Worm (Caenorhabditis elegans) whole organism, L2 larva: ENCODE results near the gene F38B2.2.

ENCODE experiments used
- C34F6.9 ChIP-seq: fragments of 150-350 bp; optimal IDR thresholded peaks from 2 replicates; lab custom pipeline; 2014; ENCODE audit warnings: missing biosample characterization, missing genetic modification characterization
- F13H6.1 ChIP-seq: sonication (generic microtip); optimal IDR thresholded peaks from 2 replicates; lab custom pipeline; 2016; ENCODE audit warnings: missing genetic modification characterization, missing compliant biosample characterization
- R02D3.7 ChIP-seq: fragments of 150-350 bp; optimal IDR thresholded peaks from 2 replicates; lab custom pipeline; 2014; ENCODE audit warnings: missing biosample characterization, missing genetic modification characterization
- Y55F3AM.14 ChIP-seq: fragments of 200-800 bp; sonication (Bioruptor generic); optimal IDR thresholded peaks from 2 replicates; lab custom pipeline; 2018; ENCODE audit warnings: mild to moderate bottlenecking, missing genetic modification characterization, missing compliant biosample characterization
- ZK546.5 ChIP-seq: sonication (generic microtip); optimal IDR thresholded peaks from 2 replicates; lab custom pipeline; 2017; ENCODE audit warnings: missing biosample characterization, missing genetic modification characterization
- alr-1 ChIP-seq: fragments of 150-350 bp; optimal IDR thresholded peaks from 2 replicates; lab custom pipeline; 2014; ENCODE audit warnings: missing biosample characterization, missing genetic modification characterization
- aly-2 ChIP-seq: fragments of 150-350 bp; optimal IDR thresholded peaks from 2 replicates; lab custom pipeline; 2014; ENCODE audit warnings: missing biosample characterization, missing genetic modification characterization
- ama-1 ChIP-seq: fragments of 150-350 bp; optimal IDR thresholded peaks from 2 replicates; lab custom pipeline; 2018; ENCODE audit warnings: inconsistent platforms
- ceh-16 ChIP-seq: fragments of 150-350 bp; optimal IDR thresholded peaks from 2 replicates; lab custom pipeline; 2014; ENCODE audit warnings: missing biosample characterization, missing genetic modification characterization
- ceh-82 ChIP-seq: fragments of 150-350 bp; optimal IDR thresholded peaks from 2 replicates; lab custom pipeline; 2014; ENCODE audit warnings: missing biosample characterization, missing genetic modification characterization
- crh-2 ChIP-seq: sonication (generic microtip); optimal IDR thresholded peaks from 2 replicates; lab custom pipeline; 2017; ENCODE audit warnings: missing biosample characterization, missing genetic modification characterization
- dmd-4 ChIP-seq: sonication (generic microtip); optimal IDR thresholded peaks from 2 replicates; lab custom pipeline; 2017; ENCODE audit warnings: missing biosample characterization, missing genetic modification characterization
- egl-27 ChIP-seq: sonication (generic microtip); optimal IDR thresholded peaks from 3 replicates; lab custom pipeline; 2017; ENCODE audit warnings: missing biosample characterization, missing genetic modification reagents, missing genetic modification characterization
- elt-1 ChIP-seq: fragments of 150-350 bp; optimal IDR thresholded peaks from 2 replicates; lab custom pipeline; 2014; ENCODE audit warnings: missing biosample characterization, missing genetic modification characterization
- elt-3 ChIP-seq: sonication (generic microtip); optimal IDR thresholded peaks from 2 replicates; lab custom pipeline; 2017; ENCODE audit warnings: missing biosample characterization, missing genetic modification characterization
- gmeb-1 ChIP-seq: fragments of 150-350 bp; optimal IDR thresholded peaks from 2 replicates; lab custom pipeline; 2014; ENCODE audit warnings: missing biosample characterization, missing genetic modification characterization
- lin-11 ChIP-seq: fragments of 150-350 bp; sonication (generic microtip); optimal IDR thresholded peaks from 2 replicates; lab custom pipeline; 2014; ENCODE audit warnings: missing biosample characterization, missing genetic modification characterization, inconsistent platforms, mixed read lengths
- lin-13 ChIP-seq: fragments of 150-350 bp; optimal IDR thresholded peaks from 2 replicates; lab custom pipeline; 2014; ENCODE audit warnings: missing biosample characterization, missing genetic modification reagents, missing genetic modification characterization
- lin-39 ChIP-seq: fragments of 150-350 bp; optimal IDR thresholded peaks from 2 replicates; lab custom pipeline; 2014; ENCODE audit warnings: missing biosample characterization, missing genetic modification reagents, missing genetic modification characterization
- lsy-2 ChIP-seq, 2 experiments: fragments of 150-350 bp in 1 of 2; sonication (generic microtip) in 1 of 2; optimal IDR thresholded peaks; 2 replicates each; lab custom pipeline; 2014 to 2017; ENCODE audit warnings: missing biosample characterization in 2 of 2, missing genetic modification characterization in 2 of 2
- mbf-1 ChIP-seq: sonication (generic microtip); optimal IDR thresholded peaks from 2 replicates; lab custom pipeline; 2017; ENCODE audit warnings: missing biosample characterization, missing genetic modification characterization
- mdl-1 ChIP-seq, 2 experiments: fragments of 150-350 bp in 1 of 2; sonication (generic microtip) in 1 of 2; optimal IDR thresholded peaks; 2 replicates each; lab custom pipeline; 2017; ENCODE audit warnings: missing biosample characterization in 2 of 2, missing genetic modification characterization in 2 of 2
- nhr-10 ChIP-seq: sonication (generic microtip); optimal IDR thresholded peaks from 2 replicates; lab custom pipeline; 2017; ENCODE audit warnings: missing biosample characterization, missing genetic modification characterization
- nhr-11 ChIP-seq: fragments of 150-350 bp; optimal IDR thresholded peaks from 2 replicates; lab custom pipeline; 2014; ENCODE audit warnings: missing biosample characterization, missing genetic modification characterization
- nhr-12 ChIP-seq: fragments of 150-350 bp; optimal IDR thresholded peaks from 2 replicates; lab custom pipeline; 2014; ENCODE audit warnings: missing biosample characterization, missing genetic modification characterization
- nhr-129 ChIP-seq: fragments of 150-350 bp; optimal IDR thresholded peaks from 2 replicates; lab custom pipeline; 2014; ENCODE audit warnings: missing biosample characterization, missing genetic modification characterization
- nhr-21 ChIP-seq: fragments of 150-350 bp; optimal IDR thresholded peaks from 2 replicates; lab custom pipeline; 2014; ENCODE audit warnings: missing biosample characterization, missing genetic modification characterization
- nhr-23 ChIP-seq: fragments of 150-350 bp; optimal IDR thresholded peaks from 2 replicates; lab custom pipeline; 2014; ENCODE audit warnings: missing biosample characterization, missing genetic modification reagents, missing genetic modification characterization
- nhr-25 ChIP-seq: fragments of 150-350 bp; sonication (generic microtip); optimal IDR thresholded peaks from 3 replicates; lab custom pipeline; 2014; ENCODE audit warnings: missing biosample characterization, missing genetic modification characterization
- nhr-6 ChIP-seq: fragments of 150-350 bp; optimal IDR thresholded peaks from 2 replicates; lab custom pipeline; 2014; ENCODE audit warnings: missing biosample characterization, missing genetic modification characterization
- nhr-77 ChIP-seq: fragments of 150-350 bp; optimal IDR thresholded peaks from 2 replicates; lab custom pipeline; 2014; ENCODE audit warnings: missing biosample characterization, missing genetic modification characterization
- sem-4 ChIP-seq: fragments of 150-350 bp; optimal IDR thresholded peaks from 2 replicates; lab custom pipeline; 2014; ENCODE audit warnings: missing biosample characterization, missing genetic modification reagents, missing genetic modification characterization
- skn-1 ChIP-seq: sonication (generic microtip); optimal IDR thresholded peaks from 2 replicates; lab custom pipeline; 2017; ENCODE audit warnings: missing biosample characterization, missing genetic modification characterization
- sma-3 ChIP-seq: sonication (generic microtip); optimal IDR thresholded peaks from 2 replicates; lab custom pipeline; 2016; ENCODE audit warnings: missing genetic modification reagents, missing genetic modification characterization, missing compliant biosample characterization
- sma-9 ChIP-seq, 2 experiments: fragments of 150-350 bp in 1 of 2; sonication (generic microtip) in 1 of 2; optimal IDR thresholded peaks; 2 replicates each; lab custom pipeline; 2014 to 2016; ENCODE audit warnings: missing genetic modification characterization in 2 of 2, mild to moderate bottlenecking in 1 of 2, missing biosample characterization in 1 of 2, missing compliant biosample characterization in 1 of 2, missing genetic modification reagents in 1 of 2, moderate library complexity in 1 of 2
- snpc-4 ChIP-seq: fragments of 150-350 bp; optimal IDR thresholded peaks from 2 replicates; lab custom pipeline; 2014; ENCODE audit warnings: missing biosample characterization, missing genetic modification characterization
- unc-55 ChIP-seq: fragments of 150-350 bp; sonication (generic microtip); optimal IDR thresholded peaks from 3 replicates; lab custom pipeline; 2014; ENCODE audit warnings: missing biosample characterization, missing genetic modification reagents, missing genetic modification characterization
- zag-1 ChIP-seq: fragments of 150-350 bp; optimal IDR thresholded peaks from 2 replicates; lab custom pipeline; 2014; ENCODE audit warnings: missing biosample characterization, missing genetic modification characterization
- ztf-11 ChIP-seq: sonication (generic microtip); optimal IDR thresholded peaks from 2 replicates; lab custom pipeline; 2017; ENCODE audit warnings: missing biosample characterization, missing genetic modification characterization
- ztf-4 ChIP-seq: fragments of 150-350 bp; optimal IDR thresholded peaks from 2 replicates; lab custom pipeline; 2014; ENCODE audit warnings: missing biosample characterization, missing genetic modification characterization

F38B2.2 gene

DNA sequence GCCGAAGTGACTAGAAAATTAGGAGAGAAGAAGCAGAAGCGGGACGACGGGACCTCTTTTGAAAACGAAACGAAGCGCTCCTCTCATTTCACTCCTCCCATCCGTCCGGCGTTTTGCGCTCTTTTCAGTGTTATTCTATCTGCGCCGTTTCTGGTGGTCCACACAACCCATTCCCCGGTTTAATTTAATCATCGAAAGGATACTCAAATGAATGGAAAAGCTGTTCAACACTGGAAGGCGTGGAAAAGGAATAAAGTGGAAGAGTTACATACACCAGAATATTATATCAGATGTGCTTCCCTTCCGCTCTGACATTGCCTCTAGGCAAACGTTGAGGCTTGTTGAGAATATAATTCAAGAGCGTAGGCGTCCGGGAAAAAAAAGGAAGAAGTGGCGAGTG lies 34.1 kb downstream of the F38B2.2 start:
- no peak for TF ChIP-seq C34F6.9
- no peak for TF ChIP-seq ceh-82 (tag; lab: Kevin White, UChicago)

DNA sequence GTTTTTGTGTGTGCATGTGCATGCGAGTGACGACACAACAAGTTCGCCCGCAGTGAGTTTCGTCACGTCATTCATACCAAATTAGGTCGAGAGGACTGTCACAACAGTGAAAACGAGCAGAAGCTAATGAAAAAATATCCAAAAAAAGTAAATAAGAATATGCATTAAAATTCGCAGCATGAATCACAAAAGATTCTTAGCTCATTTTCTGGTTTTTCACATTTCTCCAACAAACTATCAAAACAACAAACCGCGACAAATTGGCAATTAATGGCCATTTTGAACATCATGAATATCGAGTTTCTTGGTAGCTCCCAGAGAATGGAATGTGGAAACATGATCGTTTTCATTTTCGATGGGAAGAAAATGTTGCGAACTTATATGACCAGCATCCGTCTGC lies 35.6 kb downstream of the F38B2.2 start:
- no peak for TF ChIP-seq egl-27
- TF ChIP-seq mbf-1: no peak
- TF ChIP-seq nhr-6 (tag; lab: Kevin White, UChicago): no peak
- TF ChIP-seq aly-2: no peak
- TF ChIP-seq zag-1: peak; percentile 24
- TF ChIP-seq ZK546.5 (tag; lab: Kevin White, UChicago): no peak
- TF ChIP-seq lsy-2 (tag; optimal IDR thresholded peaks at IDR 0.05; lab: Kevin White, UChicago): no peak
- no peak for TF ChIP-seq nhr-12 (tag; lab: Kevin White, UChicago)
- TF ChIP-seq lin-13 (GFP tag; lab: Kevin White, UChicago): no peak
- TF ChIP-seq nhr-129 (tag; lab: Kevin White, UChicago): no peak
- TF ChIP-seq gmeb-1 (tag; lab: Kevin White, UChicago): no peak
- TF ChIP-seq ceh-82 (tag; lab: Kevin White, UChicago): no peak
- TF ChIP-seq ama-1: no peak
- no peak for TF ChIP-seq C34F6.9
- TF ChIP-seq sma-9 (GFP tag; optimal IDR thresholded peaks at IDR 0.05; lab: Kevin White, UChicago): peak; percentile 7
- no peak for TF ChIP-seq sma-9 (tag; optimal IDR thresholded peaks at IDR 0.05; lab: Kevin White, UChicago)
- TF ChIP-seq ztf-4 (tag; lab: Kevin White, UChicago): no peak

DNA sequence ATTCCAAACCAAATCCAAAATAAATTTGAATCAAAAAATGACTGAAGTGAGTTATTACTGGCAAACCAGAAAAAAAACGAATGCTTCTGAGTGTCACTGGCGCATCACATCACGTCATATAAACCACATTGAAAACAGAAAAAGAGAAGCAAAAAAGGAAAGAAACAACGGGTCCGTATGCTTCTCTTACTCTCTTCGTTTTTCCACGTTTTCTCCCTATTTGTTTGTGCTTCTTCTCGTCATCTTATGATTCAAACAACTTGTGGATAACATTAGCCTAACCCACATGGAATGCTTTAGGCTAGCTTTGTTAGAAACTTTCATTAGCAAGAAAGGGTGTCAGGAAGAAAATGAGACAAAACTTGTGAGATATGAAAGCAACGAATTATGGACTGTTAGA lies 37.7 kb downstream of the F38B2.2 start:
- TF ChIP-seq lsy-2 (tag; optimal IDR thresholded peaks at IDR 0.05; lab: Kevin White, UChicago) (peak in 1 of 2 experiments; percentile 25), ZK546.5 (tag; lab: Kevin White, UChicago) (no peak), nhr-6 (tag; lab: Kevin White, UChicago) (no peak), F13H6.1 (no peak), lin-39 (tag; lab: Kevin White, UChicago) (no peak), nhr-12 (tag; lab: Kevin White, UChicago) (no peak), ztf-4 (tag; lab: Kevin White, UChicago) (peak; percentile 8), lin-11 (tag; lab: Kevin White, UChicago) (no peak), nhr-23 (tag; lab: Kevin White, UChicago) (no peak), mbf-1 (no peak), lin-13 (GFP tag; lab: Kevin White, UChicago) (no peak), mdl-1 (tag; optimal IDR thresholded peaks at IDR 0.05; lab: Kevin White, UChicago) (no peak), sem-4 (no peak), zag-1 (peak; percentile 65), ceh-82 (tag; lab: Kevin White, UChicago) (no peak), nhr-77 (no peak), skn-1 (tag; lab: Kevin White, UChicago) (no peak), sma-9 (GFP tag; optimal IDR thresholded peaks at IDR 0.05; lab: Kevin White, UChicago) (no peak), sma-9 (tag; optimal IDR thresholded peaks at IDR 0.05; lab: Kevin White, UChicago) (no peak), unc-55 (GFP tag; lab: Kevin White, UChicago) (peak; percentile 77), dmd-4 (tag; lab: Kevin White, UChicago) (no peak), egl-27 (no peak), ceh-16 (tag; lab: Kevin White, UChicago) (no peak), elt-3 (tag; lab: Kevin White, UChicago) (no peak), sma-3 (GFP tag; lab: Kevin White, UChicago) (no peak), elt-1 (tag; lab: Kevin White, UChicago) (no peak), snpc-4 (tag; lab: Kevin White, UChicago) (no peak), nhr-25 (tag; lab: Kevin White, UChicago) (no peak), ama-1 (no peak), R02D3.7 (no peak), crh-2 (tag; lab: Kevin White, UChicago) (peak; percentile 53), nhr-11 (tag; lab: Kevin White, UChicago) (no peak), aly-2 (no peak), Y55F3AM.14 (no peak), nhr-10 (tag; lab: Kevin White, UChicago) (no peak), alr-1 (tag; lab: Kevin White, UChicago) (no peak), C34F6.9 (peak; percentile 57), nhr-129 (tag; lab: Kevin White, UChicago) (peak; percentile 37), nhr-21 (tag; lab: Kevin White, UChicago) (no peak), ztf-11 (tag; lab: Kevin White, UChicago) (no peak)
